1 fruit fly cellular context compared by ENCODE assay signal in the genomic region with DNA sequence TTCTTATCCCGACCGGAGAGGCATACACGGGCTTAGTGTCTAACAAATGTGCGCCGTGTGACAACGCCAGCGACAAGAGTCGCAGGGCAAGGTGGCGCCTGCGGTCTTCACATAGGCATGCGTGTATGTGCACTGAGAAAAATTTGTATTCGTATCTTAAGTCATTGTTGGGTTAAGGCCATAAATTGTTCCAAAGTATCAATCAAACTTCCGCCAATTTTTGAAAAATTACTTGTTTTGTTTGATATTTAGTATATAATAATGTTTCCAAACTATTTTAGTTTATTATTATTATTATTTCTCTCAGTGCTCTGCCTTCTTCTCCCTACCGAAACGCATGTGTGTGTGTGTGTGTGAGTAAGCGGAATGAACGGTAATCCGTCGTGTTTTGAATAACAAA.
TF ChIP-seq lines count a peak whose summit lies in the region.

No protein-coding gene starts in this region.

TF ChIP-seq in whole organism, embryonic, 481 proteins besides CTCF, POLR2A, EP300 and RAD21 (continued from another document):
- TF ChIP-seq CG7372 (GFP tag; IDR thresholded peaks at IDR 0.05; lab: Robert Waterston, UW): no peak
- TF ChIP-seq CG18599 (GFP tag; optimal IDR thresholded peaks at IDR 0.05; lab: Kevin White, UChicago): peak; percentile 80
- peak; percentile 19 for TF ChIP-seq fd102C (GFP tag; optimal IDR thresholded peaks at IDR 0.05; lab: Kevin White, UChicago)
- no peak for TF ChIP-seq CG4404 (GFP tag; IDR thresholded peaks at IDR 0.05; lab: Robert Waterston, UW)
- peak; percentile 56 for TF ChIP-seq slbo (GFP tag; IDR thresholded peaks at IDR 0.05; lab: Robert Waterston, UW)
- peak; percentile 34 for TF ChIP-seq Sox102F (GFP tag; optimal IDR thresholded peaks at IDR 0.05; lab: Kevin White, UChicago)
- TF ChIP-seq CG3281 (GFP tag; optimal IDR thresholded peaks at IDR 0.05; lab: Kevin White, UChicago): peak; percentile 53
- no peak for TF ChIP-seq Side (GFP tag; optimal IDR thresholded peaks at IDR 0.05; lab: Kevin White, UChicago)
- 0 out of 3 replicates have a peak, but pooled peaks have one; percentile 13 for TF ChIP-seq tgo (GFP tag; IDR thresholded peaks at IDR 0.05; lab: Robert Waterston, UW)
- 0 out of 2 replicates have a peak, but pooled peaks have one; percentile 13 for TF ChIP-seq stc (GFP tag; IDR thresholded peaks at IDR 0.05; lab: Robert Waterston, UW)
- peak; percentile 25 for TF ChIP-seq CG13424 (tag; optimal IDR thresholded peaks at IDR 0.05; lab: Kevin White, UChicago)
- peak; percentile 10; the same call in 1 of the 2 replicates for TF ChIP-seq CG3847 (GFP tag; IDR thresholded peaks at IDR 0.05; lab: Robert Waterston, UW)
- TF ChIP-seq E2f2 (GFP tag; IDR thresholded peaks at IDR 0.05; lab: Robert Waterston, UW): no peak
- TF ChIP-seq ash1 (GFP tag; optimal IDR thresholded peaks at IDR 0.05; lab: Kevin White, UChicago): no peak
- no peak for TF ChIP-seq Rx (GFP tag; IDR thresholded peaks at IDR 0.05; lab: Robert Waterston, UW)
- TF ChIP-seq prd (optimal IDR thresholded peaks at IDR 0.05; lab: Kevin White, UChicago): no peak
- TF ChIP-seq prd (GFP tag; IDR thresholded peaks at IDR 0.05; lab: Robert Waterston, UW): no peak; the same call in 2 of the 3 replicates
- no peak for TF ChIP-seq mld (GFP tag; IDR thresholded peaks at IDR 0.05; lab: Robert Waterston, UW; ENCODE audit: partially characterized antibody)
- TF ChIP-seq Spps (tag; optimal IDR thresholded peaks at IDR 0.05; lab: Kevin White, UChicago): no peak
- peak; percentile 39 for TF ChIP-seq CG13296 (GFP tag; optimal IDR thresholded peaks at IDR 0.05; lab: Kevin White, UChicago)
- peak; percentile 59; the same call in 2 of the 3 replicates for TF ChIP-seq dysf (GFP tag; IDR thresholded peaks at IDR 0.05; lab: Robert Waterston, UW)
- peak; percentile 31 for TF ChIP-seq BtbVII (GFP tag; optimal IDR thresholded peaks at IDR 0.05; lab: Kevin White, UChicago)
- TF ChIP-seq unpg (GFP tag; optimal IDR thresholded peaks at IDR 0.05; lab: Kevin White, UChicago): peak; percentile 24
- TF ChIP-seq lov (optimal IDR thresholded peaks at IDR 0.05; lab: Kevin White, UChicago): no peak
- TF ChIP-seq lov (GFP tag; IDR thresholded peaks at IDR 0.05; lab: Robert Waterston, UW): no peak
- TF ChIP-seq CG17802 (tag; optimal IDR thresholded peaks at IDR 0.05; lab: Kevin White, UChicago): no peak
- TF ChIP-seq Deaf1 (tag; optimal IDR thresholded peaks at IDR 0.05; lab: Kevin White, UChicago): peak; percentile 2
- no peak for TF ChIP-seq jigr1 (GFP tag; IDR thresholded peaks at IDR 0.05; lab: Robert Waterston, UW)
- TF ChIP-seq CG33557 (GFP tag; optimal IDR thresholded peaks at IDR 0.05; lab: Kevin White, UChicago): no peak
- TF ChIP-seq CG32772 (GFP tag; IDR thresholded peaks at IDR 0.05; lab: Robert Waterston, UW): no peak
- TF ChIP-seq Hsf (GFP tag; optimal IDR thresholded peaks at IDR 0.05; lab: Kevin White, UChicago): no peak
- TF ChIP-seq Asciz (GFP tag; optimal IDR thresholded peaks at IDR 0.05; lab: Kevin White, UChicago): no peak
- TF ChIP-seq grau (tag; optimal IDR thresholded peaks at IDR 0.05; lab: Kevin White, UChicago): peak; percentile 47
- TF ChIP-seq CG4424 (GFP tag; optimal IDR thresholded peaks at IDR 0.05; lab: Kevin White, UChicago): peak; percentile 14
- no peak for TF ChIP-seq corto (GFP tag; optimal IDR thresholded peaks at IDR 0.05; lab: Kevin White, UChicago)
- TF ChIP-seq CG18619 (GFP tag; optimal IDR thresholded peaks at IDR 0.05; lab: Kevin White, UChicago): peak; percentile 12
- TF ChIP-seq CG9437 (GFP tag; optimal IDR thresholded peaks at IDR 0.05; lab: Kevin White, UChicago): no peak
- TF ChIP-seq Rfx (GFP tag; IDR thresholded peaks at IDR 0.05; lab: Robert Waterston, UW): peak; percentile 47
- peak; percentile 15; the same call in 1 of the 3 replicates for TF ChIP-seq Dbx (GFP tag; IDR thresholded peaks at IDR 0.05; lab: Robert Waterston, UW)
- TF ChIP-seq PHDP (tag; optimal IDR thresholded peaks at IDR 0.05; lab: Kevin White, UChicago): peak; percentile 40
- TF ChIP-seq zf30C (GFP tag; optimal IDR thresholded peaks at IDR 0.05; lab: Kevin White, UChicago): peak; percentile 7
- no peak for TF ChIP-seq seq (GFP tag; IDR thresholded peaks at IDR 0.05; lab: Robert Waterston, UW)
- peak; percentile 40 for TF ChIP-seq CG10147 (GFP tag; optimal IDR thresholded peaks at IDR 0.05; lab: Kevin White, UChicago)
- no peak for TF ChIP-seq CG8281 (tag; optimal IDR thresholded peaks at IDR 0.05; lab: Kevin White, UChicago)
- TF ChIP-seq CG6272 (GFP tag; IDR thresholded peaks at IDR 0.05; lab: Robert Waterston, UW): no peak
- TF ChIP-seq otp (GFP tag; IDR thresholded peaks at IDR 0.05; lab: Robert Waterston, UW): no peak
- no peak for TF ChIP-seq pan (optimal IDR thresholded peaks at IDR 0.05; lab: Kevin White, UChicago)
- TF ChIP-seq pan (GFP tag; optimal IDR thresholded peaks at IDR 0.05 in 1 of 2, IDR thresholded peaks at IDR 0.05 in 1 of 2): peak in 1 of 2 experiments; percentile 15
- peak; percentile 30; the same call in 1 of the 2 replicates for TF ChIP-seq CG14014 (GFP tag; IDR thresholded peaks at IDR 0.05; lab: Robert Waterston, UW)
- TF ChIP-seq luna (GFP tag; optimal IDR thresholded peaks at IDR 0.05; lab: Kevin White, UChicago): no peak
- TF ChIP-seq CG2712 (tag; optimal IDR thresholded peaks at IDR 0.05; lab: Kevin White, UChicago): peak; percentile 8
- peak; percentile 14 for TF ChIP-seq CG8924 (tag; optimal IDR thresholded peaks at IDR 0.05; lab: Kevin White, UChicago)
- TF ChIP-seq da (GFP tag; optimal IDR thresholded peaks at IDR 0.05; lab: Kevin White, UChicago): no peak
- TF ChIP-seq Atf3 (GFP tag; optimal IDR thresholded peaks at IDR 0.05; lab: Kevin White, UChicago): no peak
- TF ChIP-seq gsb-n (tag; optimal IDR thresholded peaks at IDR 0.05; lab: Kevin White, UChicago): no peak
- TF ChIP-seq dm (GFP tag; optimal IDR thresholded peaks at IDR 0.05; lab: Kevin White, UChicago): no peak
- peak; percentile 11 for TF ChIP-seq CG1233 (GFP tag; optimal IDR thresholded peaks at IDR 0.05; lab: Kevin White, UChicago)
- peak; percentile 31 for TF ChIP-seq CG15514 (GFP tag; optimal IDR thresholded peaks at IDR 0.05; lab: Kevin White, UChicago)
- peak; percentile 74; the same call in 2 of the 3 replicates for TF ChIP-seq row (GFP tag; IDR thresholded peaks at IDR 0.05; lab: Robert Waterston, UW)
- TF ChIP-seq nmo (GFP tag; optimal IDR thresholded peaks at IDR 0.05; lab: Kevin White, UChicago): peak; percentile 2
- TF ChIP-seq eve (GFP tag; optimal IDR thresholded peaks at IDR 0.05; lab: Kevin White, UChicago): no peak
- TF ChIP-seq CG12659 (GFP tag; optimal IDR thresholded peaks at IDR 0.05; lab: Kevin White, UChicago): peak; percentile 12
- TF ChIP-seq CG8478 (optimal IDR thresholded peaks at IDR 0.05; lab: Kevin White, UChicago): no peak
- peak; percentile 25 for TF ChIP-seq Oli (tag; optimal IDR thresholded peaks at IDR 0.05; lab: Kevin White, UChicago)
- TF ChIP-seq bcd (GFP tag; optimal IDR thresholded peaks at IDR 0.05; lab: Kevin White, UChicago): peak; percentile 38
- no peak for TF ChIP-seq esg (GFP tag; conservative IDR thresholded peaks at IDR 0.05; lab: Robert Waterston, UW)
- peak; percentile 14 for TF ChIP-seq ewg (GFP tag; optimal IDR thresholded peaks at IDR 0.05; lab: Kevin White, UChicago)
- TF ChIP-seq CG14667 (GFP tag; IDR thresholded peaks at IDR 0.05; lab: Robert Waterston, UW): no peak
- TF ChIP-seq shn (GFP tag; optimal IDR thresholded peaks at IDR 0.05; lab: Kevin White, UChicago): no peak
- TF ChIP-seq CG31441 (GFP tag; IDR thresholded peaks at IDR 0.05; lab: Robert Waterston, UW): peak; percentile 41
- peak; percentile 15 for TF ChIP-seq CG30403 (GFP tag; optimal IDR thresholded peaks at IDR 0.05; lab: Kevin White, UChicago)
- TF ChIP-seq caup (GFP tag; optimal IDR thresholded peaks at IDR 0.05; lab: Kevin White, UChicago; ENCODE audit: severe bottlenecking): peak; percentile 39
- TF ChIP-seq Meics (GFP tag; optimal IDR thresholded peaks at IDR 0.05; lab: Kevin White, UChicago): peak; percentile 42
- TF ChIP-seq Hmr (GFP tag; optimal IDR thresholded peaks at IDR 0.05; lab: Kevin White, UChicago): peak; percentile 56
- TF ChIP-seq dmrt99B (tag; optimal IDR thresholded peaks at IDR 0.05; lab: Kevin White, UChicago): peak; percentile 47
- no peak for TF ChIP-seq CG7928 (GFP tag; optimal IDR thresholded peaks at IDR 0.05; lab: Kevin White, UChicago)
- no peak for TF ChIP-seq CG14050 (GFP tag; IDR thresholded peaks at IDR 0.05; lab: Robert Waterston, UW)
- TF ChIP-seq pros (GFP tag; optimal IDR thresholded peaks at IDR 0.05; lab: Kevin White, UChicago): no peak
- no peak for TF ChIP-seq CG12071 (GFP tag; optimal IDR thresholded peaks at IDR 0.05; lab: Kevin White, UChicago)
- 0 out of 2 replicates have a peak, but pooled peaks have one; percentile 27 for TF ChIP-seq HLH3B (GFP tag; IDR thresholded peaks at IDR 0.05; lab: Robert Waterston, UW)
- TF ChIP-seq CG10366 (GFP tag; IDR thresholded peaks at IDR 0.05; lab: Robert Waterston, UW): no peak
- peak; percentile 45 for TF ChIP-seq CG15269 (tag; optimal IDR thresholded peaks at IDR 0.05; lab: Kevin White, UChicago)
- peak in 1 of 2 experiments; percentile 44 for TF ChIP-seq Hr51 (GFP tag; optimal IDR thresholded peaks at IDR 0.05; lab: Kevin White, UChicago)
- no peak for TF ChIP-seq CG17359 (tag; optimal IDR thresholded peaks at IDR 0.05; lab: Kevin White, UChicago)
- TF ChIP-seq ab (GFP tag; optimal IDR thresholded peaks at IDR 0.05; lab: Kevin White, UChicago): no peak
- peak; percentile 29 for TF ChIP-seq CoRest (tag; optimal IDR thresholded peaks at IDR 0.05; lab: Kevin White, UChicago)
- TF ChIP-seq trem (tag; optimal IDR thresholded peaks at IDR 0.05; lab: Kevin White, UChicago): no peak
- TF ChIP-seq zen2 (GFP tag; IDR thresholded peaks at IDR 0.05; lab: Robert Waterston, UW; ENCODE audit: partially characterized antibody): no peak
- TF ChIP-seq CG9817 (tag; optimal IDR thresholded peaks at IDR 0.05; lab: Kevin White, UChicago): peak; percentile 29
- TF ChIP-seq CG2120 (GFP tag; optimal IDR thresholded peaks at IDR 0.05; lab: Kevin White, UChicago): peak; percentile 42
- peak; percentile 36 for TF ChIP-seq CG17385 (GFP tag; optimal IDR thresholded peaks at IDR 0.05; lab: Kevin White, UChicago)
- peak; percentile 34; the same call in 1 of the 2 replicates for TF ChIP-seq sob (GFP tag; IDR thresholded peaks at IDR 0.05; lab: Robert Waterston, UW)
- TF ChIP-seq CG9727 (GFP tag; optimal IDR thresholded peaks at IDR 0.05; lab: Kevin White, UChicago): peak; percentile 15
- TF ChIP-seq danr (GFP tag; IDR thresholded peaks at IDR 0.05; lab: Robert Waterston, UW): no peak
- peak; percentile 28; the same call in 1 of the 2 replicates for TF ChIP-seq lmd (GFP tag; IDR thresholded peaks at IDR 0.05; lab: Robert Waterston, UW)
- peak; percentile 57 for TF ChIP-seq CG11504 (tag; optimal IDR thresholded peaks at IDR 0.05; lab: Kevin White, UChicago)
- TF ChIP-seq CG11247 (GFP tag; IDR thresholded peaks at IDR 0.05; lab: Robert Waterston, UW): no peak
- TF ChIP-seq vvl (GFP tag; IDR thresholded peaks at IDR 0.05; lab: Robert Waterston, UW): peak; percentile 47; the same call in 1 of the 2 replicates
- TF ChIP-seq NfI (GFP tag; optimal IDR thresholded peaks at IDR 0.05; lab: Kevin White, UChicago): peak; percentile 4
- TF ChIP-seq Hand (GFP tag; optimal IDR thresholded peaks at IDR 0.05; lab: Kevin White, UChicago): peak; percentile 59
- peak; percentile 39 for TF ChIP-seq Ada2b (GFP tag; IDR thresholded peaks at IDR 0.05; lab: Robert Waterston, UW)
- TF ChIP-seq Awh (GFP tag; IDR thresholded peaks at IDR 0.05; lab: Robert Waterston, UW): no peak
- TF ChIP-seq Aef1 (GFP tag; IDR thresholded peaks at IDR 0.05; lab: Robert Waterston, UW): no peak
- TF ChIP-seq hb (GFP tag; IDR thresholded peaks at IDR 0.05; lab: Robert Waterston, UW; ENCODE audit: partially characterized antibody): no peak
- no peak for TF ChIP-seq CG14965 (GFP tag; optimal IDR thresholded peaks at IDR 0.05; lab: Kevin White, UChicago; ENCODE audit: borderline replicate concordance)
